Fruit fly (Drosophila melanogaster): Measurements from ENCODE around the gene naz.

The naz gene

DNA sequence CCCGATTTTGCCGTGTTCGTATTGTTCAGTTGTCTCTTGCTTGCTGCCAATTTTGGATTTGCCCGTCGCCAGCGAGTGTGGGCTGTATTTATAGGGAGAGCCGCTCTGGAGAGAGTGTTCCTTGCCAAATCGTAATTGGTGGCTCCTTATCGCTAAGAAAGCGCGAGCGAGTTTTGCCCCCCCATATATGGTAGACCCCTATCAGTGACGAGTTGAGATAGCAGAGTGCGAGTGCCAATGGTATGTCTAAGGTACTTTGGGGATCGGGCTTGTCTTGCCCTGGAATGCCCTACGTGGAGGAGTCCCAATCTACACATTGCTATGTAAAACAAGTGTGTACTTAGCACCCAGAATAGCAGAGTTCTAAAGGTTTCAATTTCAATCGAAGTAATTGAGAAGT is 49.2 kb downstream of the naz start, which contains the start of gene CG7142:
TSS of gene CG7142 (minus strand) at position 29 of the 400 bp plus-strand sequence.
- no peak for TF ChIP-seq vnd (GFP tag; IDR thresholded peaks at IDR 0.05; ENCODE audit: partially characterized antibody)
- TF ChIP-seq Dek (tag; optimal IDR thresholded peaks at IDR 0.05) = no peak
- TF ChIP-seq Chrac-16 (GFP tag; optimal IDR thresholded peaks at IDR 0.05) = no peak
- no peak for TF ChIP-seq ttk (GFP tag; IDR thresholded peaks at IDR 0.05)
- TF ChIP-seq zf30C (GFP tag; optimal IDR thresholded peaks at IDR 0.05) = no peak
- TF ChIP-seq slp2 (GFP tag; optimal IDR thresholded peaks at IDR 0.05) = no peak
- TF ChIP-seq CG12769 (tag; optimal IDR thresholded peaks at IDR 0.05) = peak; percentile 68
- TF ChIP-seq pan (optimal IDR thresholded peaks at IDR 0.05) = no peak
- TF ChIP-seq pan (GFP tag; optimal IDR thresholded peaks at IDR 0.05 in 1 of 2, IDR thresholded peaks at IDR 0.05 in 1 of 2) = no peak
- no peak for TF ChIP-seq tll (GFP tag; optimal IDR thresholded peaks at IDR 0.05)
- no peak for TF ChIP-seq Aef1 (GFP tag; IDR thresholded peaks at IDR 0.05)
- TF ChIP-seq Blimp-1 (GFP tag; optimal IDR thresholded peaks at IDR 0.05) = no peak
- TF ChIP-seq lilli (GFP tag; optimal IDR thresholded peaks at IDR 0.05) = no peak
- no peak for TF ChIP-seq pfk (GFP tag; optimal IDR thresholded peaks at IDR 0.05)
- TF ChIP-seq oc (tag; optimal IDR thresholded peaks at IDR 0.05) = no peak
- no peak for TF ChIP-seq jumu (GFP tag; optimal IDR thresholded peaks at IDR 0.05)
- TF ChIP-seq Sry-β (GFP tag; optimal IDR thresholded peaks at IDR 0.05) = no peak
- TF ChIP-seq D19B (GFP tag; optimal IDR thresholded peaks at IDR 0.05) = no peak
- TF ChIP-seq stwl (tag; optimal IDR thresholded peaks at IDR 0.05) = no peak
- no peak for TF ChIP-seq CG4730 (GFP tag; IDR thresholded peaks at IDR 0.05)
- no peak for TF ChIP-seq CG8924 (tag; optimal IDR thresholded peaks at IDR 0.05)
- no peak for TF ChIP-seq CG8290 (GFP tag; optimal IDR thresholded peaks at IDR 0.05)
- no peak for TF ChIP-seq CG8290 (tag; optimal IDR thresholded peaks at IDR 0.05)
- TF ChIP-seq Hmr (GFP tag; optimal IDR thresholded peaks at IDR 0.05) = peak; percentile 21
- TF ChIP-seq kni (GFP tag; optimal IDR thresholded peaks at IDR 0.05) = no peak
- TF ChIP-seq CG8944 (GFP tag; optimal IDR thresholded peaks at IDR 0.05) = no peak
- no peak for TF ChIP-seq chm (GFP tag; IDR thresholded peaks at IDR 0.05)
- TF ChIP-seq GATAe (GFP tag; conservative IDR thresholded peaks at IDR 0.05) = 0 out of 2 replicates have a peak, but pooled peaks have one; percentile 35
- no peak for TF ChIP-seq mld (GFP tag; IDR thresholded peaks at IDR 0.05; ENCODE audit: partially characterized antibody)
- TF ChIP-seq Rfx (GFP tag; IDR thresholded peaks at IDR 0.05) = 0 out of 2 replicates have a peak, but pooled peaks have one; percentile 25
- no peak for TF ChIP-seq HLH4C (GFP tag; IDR thresholded peaks at IDR 0.05; ENCODE audit: partially characterized antibody)
- no peak for TF ChIP-seq Hand (GFP tag; optimal IDR thresholded peaks at IDR 0.05)
- no peak for TF ChIP-seq CG15073 (GFP tag; optimal IDR thresholded peaks at IDR 0.05)
- TF ChIP-seq CG10274 (GFP tag; optimal IDR thresholded peaks at IDR 0.05) = peak; percentile 73
- TF ChIP-seq CG10565 (GFP tag; optimal IDR thresholded peaks at IDR 0.05) = no peak
- no peak for TF ChIP-seq p53 (GFP tag; optimal IDR thresholded peaks at IDR 0.05)
- no peak for TF ChIP-seq esg (GFP tag; conservative IDR thresholded peaks at IDR 0.05)
- no peak for TF ChIP-seq bsh (GFP tag; optimal IDR thresholded peaks at IDR 0.05)
- no peak for TF ChIP-seq CG7556 (GFP tag; optimal IDR thresholded peaks at IDR 0.05)
- no peak for TF ChIP-seq CG15601 (tag; optimal IDR thresholded peaks at IDR 0.05)
- no peak for TF ChIP-seq Ada2b (GFP tag; IDR thresholded peaks at IDR 0.05)
- peak in 1 of 2 experiments; percentile 4 for TF ChIP-seq Trl (optimal IDR thresholded peaks at IDR 0.05)
- TF ChIP-seq Trl (GFP tag; optimal IDR thresholded peaks at IDR 0.05) = no peak
- no peak for TF ChIP-seq CG9876 (GFP tag; optimal IDR thresholded peaks at IDR 0.05)
- TF ChIP-seq CG9817 (tag; optimal IDR thresholded peaks at IDR 0.05) = no peak
- no peak for TF ChIP-seq HmgD (GFP tag; optimal IDR thresholded peaks at IDR 0.05)
- TF ChIP-seq wdn (GFP tag; IDR thresholded peaks at IDR 0.05) = no peak
- peak; percentile 91 for TF ChIP-seq sug (tag; optimal IDR thresholded peaks at IDR 0.05)
- TF ChIP-seq Xbp1 (GFP tag; optimal IDR thresholded peaks at IDR 0.05) = no peak
- TF ChIP-seq chinmo (GFP tag; IDR thresholded peaks at IDR 0.05; ENCODE audit: partially characterized antibody) = no peak
- no peak for TF ChIP-seq CG43689 (GFP tag; IDR thresholded peaks at IDR 0.05)
- TF ChIP-seq CG12155 (GFP tag; optimal IDR thresholded peaks at IDR 0.05) = peak; percentile 7

All from whole organism, embryonic.